Worm (Caenorhabditis elegans) whole organism, L3 larva: Measurements from ENCODE around the gene T01C8.2.
A peak's percentile ranks its signal among the peaks of the same experiment; 100 is the strongest.

Experiments used
- R02D3.7 ChIP-seq: fragments of 150-350 bp; optimal IDR thresholded peaks from 2 replicates; lab custom pipeline; 2014; ENCODE audit warnings: missing biosample characterization, missing genetic modification characterization
- ZK546.5 ChIP-seq: sonication (generic microtip); optimal IDR thresholded peaks from 2 replicates; lab custom pipeline; 2017; ENCODE audit warnings: missing biosample characterization, missing genetic modification characterization
- aly-2 ChIP-seq: fragments of 150-350 bp; optimal IDR thresholded peaks from 2 replicates; lab custom pipeline; 2014; ENCODE audit warnings: missing biosample characterization, missing genetic modification characterization
- ama-1 ChIP-seq: fragments of 150-350 bp; optimal IDR thresholded peaks from 2 replicates; lab custom pipeline; 2018
- ceh-16 ChIP-seq: sonication (generic microtip); optimal IDR thresholded peaks from 2 replicates; lab custom pipeline; 2017; ENCODE audit warnings: missing biosample characterization, missing genetic modification characterization
- ceh-28 ChIP-seq: fragments of 150-350 bp; optimal IDR thresholded peaks from 2 replicates; lab custom pipeline; 2014; ENCODE audit warnings: missing biosample characterization, missing genetic modification reagents, missing genetic modification characterization
- ceh-82 ChIP-seq: fragments of 150-350 bp; optimal IDR thresholded peaks from 2 replicates; lab custom pipeline; 2014; ENCODE audit warnings: missing biosample characterization, missing genetic modification characterization
- ceh-9 ChIP-seq: sonication (generic microtip); optimal IDR thresholded peaks from 2 replicates; lab custom pipeline; 2018; ENCODE audit warnings: missing biosample characterization, missing genetic modification characterization
- daf-12 ChIP-seq: fragments of 150-350 bp; optimal IDR thresholded peaks from 2 replicates; lab custom pipeline; 2014; ENCODE audit warnings: missing biosample characterization, missing genetic modification reagents, missing genetic modification characterization
- egl-27 ChIP-seq: sonication (generic microtip); optimal IDR thresholded peaks from 4 replicates; lab custom pipeline; 2017; ENCODE audit warnings: missing biosample characterization, missing genetic modification reagents, missing genetic modification characterization
- egl-5 ChIP-seq: fragments of 150-350 bp; optimal IDR thresholded peaks from 2 replicates; lab custom pipeline; 2017; ENCODE audit warnings: missing biosample characterization, missing genetic modification reagents, missing genetic modification characterization, inconsistent platforms
- elt-1 ChIP-seq: fragments of 150-350 bp; optimal IDR thresholded peaks from 2 replicates; lab custom pipeline; 2014; ENCODE audit warnings: missing biosample characterization, missing genetic modification characterization
- elt-2 ChIP-seq: sonication (generic microtip); optimal IDR thresholded peaks from 2 replicates; lab custom pipeline; 2016; ENCODE audit warnings: missing genetic modification reagents, mild to moderate bottlenecking, missing genetic modification characterization, missing compliant biosample characterization
- elt-3 ChIP-seq, 3 experiments: fragments of 150-350 bp in 1 of 3; sonication (generic microtip) in 2 of 3; optimal IDR thresholded peaks; 2 replicates in 2 of 3; 4 replicates in 1 of 3; lab custom pipeline; 2014 to 2017; ENCODE audit warnings: missing biosample characterization in 3 of 3, missing genetic modification characterization in 3 of 3
- eor-1 ChIP-seq, 2 experiments: fragments of 150-350 bp; optimal IDR thresholded peaks; 2 replicates each; lab custom pipeline; 2014 to 2018; ENCODE audit warnings: missing biosample characterization in 2 of 2, missing genetic modification characterization in 2 of 2
- fkh-10 ChIP-seq: sonication (generic microtip); optimal IDR thresholded peaks from 2 replicates; lab custom pipeline; 2017; ENCODE audit warnings: missing biosample characterization, missing genetic modification reagents, missing genetic modification characterization
- fkh-2 ChIP-seq: fragments of 150-350 bp; optimal IDR thresholded peaks from 2 replicates; lab custom pipeline; 2014; ENCODE audit warnings: missing biosample characterization, missing genetic modification reagents, missing genetic modification characterization
- fos-1 ChIP-seq: fragments of 150-350 bp; optimal IDR thresholded peaks from 2 replicates; lab custom pipeline; 2014; ENCODE audit warnings: missing biosample characterization, missing genetic modification characterization
- hmg-11 ChIP-seq: sonication (generic microtip); optimal IDR thresholded peaks from 2 replicates; lab custom pipeline; 2016; ENCODE audit warnings: missing genetic modification characterization, missing compliant biosample characterization
- jun-1 ChIP-seq: fragments of 150-350 bp; optimal IDR thresholded peaks from 2 replicates; lab custom pipeline; 2014; ENCODE audit warnings: missing biosample characterization, missing genetic modification reagents, missing genetic modification characterization
- lin-15B ChIP-seq: fragments of 150-350 bp; optimal IDR thresholded peaks from 2 replicates; lab custom pipeline; 2014; ENCODE audit warnings: missing biosample characterization, missing genetic modification characterization
- lin-39 ChIP-seq: fragments of 150-350 bp; optimal IDR thresholded peaks from 2 replicates; lab custom pipeline; 2018; ENCODE audit warnings: missing biosample characterization, missing genetic modification reagents, missing genetic modification characterization
- lsy-12 ChIP-seq: sonication (generic microtip); optimal IDR thresholded peaks from 2 replicates; lab custom pipeline; 2016; ENCODE audit warnings: mild to moderate bottlenecking, missing genetic modification characterization, missing compliant biosample characterization
- mdl-1 ChIP-seq: fragments of 150-350 bp; optimal IDR thresholded peaks from 2 replicates; lab custom pipeline; 2014; ENCODE audit warnings: missing biosample characterization, missing genetic modification characterization
- mml-1 ChIP-seq: fragments of 150-350 bp; sonication (generic microtip); optimal IDR thresholded peaks from 3 replicates; lab custom pipeline; 2014; ENCODE audit warnings: missing biosample characterization, missing genetic modification characterization
- nfya-1 ChIP-seq: sonication (generic microtip); optimal IDR thresholded peaks from 2 replicates; lab custom pipeline; 2017; ENCODE audit warnings: missing genetic modification characterization, mild to moderate bottlenecking, missing compliant biosample characterization, antibody characterized with exemption, moderate library complexity; ENCODE audit not compliant: insufficient read depth
- nhr-11 ChIP-seq: fragments of 150-350 bp; optimal IDR thresholded peaks from 2 replicates; lab custom pipeline; 2014; ENCODE audit warnings: missing biosample characterization, missing genetic modification characterization
- nhr-12 ChIP-seq: fragments of 150-350 bp; optimal IDR thresholded peaks from 2 replicates; lab custom pipeline; 2014; ENCODE audit warnings: missing biosample characterization, missing genetic modification characterization
- nhr-23 ChIP-seq: fragments of 150-350 bp; optimal IDR thresholded peaks from 2 replicates; lab custom pipeline; 2014; ENCODE audit warnings: missing biosample characterization, missing genetic modification reagents, missing genetic modification characterization
- nhr-237 ChIP-seq: fragments of 150-350 bp; optimal IDR thresholded peaks from 2 replicates; lab custom pipeline; 2014; ENCODE audit warnings: missing biosample characterization, missing genetic modification characterization
- nhr-25 ChIP-seq: sonication (generic microtip); optimal IDR thresholded peaks from 2 replicates; lab custom pipeline; 2017; ENCODE audit warnings: missing biosample characterization, missing genetic modification characterization
- nhr-28 ChIP-seq: fragments of 150-350 bp; optimal IDR thresholded peaks from 2 replicates; lab custom pipeline; 2014; ENCODE audit warnings: missing biosample characterization, missing genetic modification characterization
- nhr-43 ChIP-seq: sonication (generic microtip); optimal IDR thresholded peaks from 2 replicates; lab custom pipeline; 2016; ENCODE audit warnings: mild to moderate bottlenecking, missing genetic modification characterization, missing compliant biosample characterization; ENCODE audit not compliant: poor library complexity, severe bottlenecking
- nhr-67 ChIP-seq: fragments of 150-350 bp; optimal IDR thresholded peaks from 2 replicates; lab custom pipeline; 2014; ENCODE audit warnings: missing biosample characterization, missing genetic modification characterization
- nhr-76 ChIP-seq: fragments of 150-350 bp; sonication (generic microtip); optimal IDR thresholded peaks from 5 replicates; lab custom pipeline; 2014; ENCODE audit warnings: missing biosample characterization, missing genetic modification characterization
- nhr-77 ChIP-seq: fragments of 150-350 bp; optimal IDR thresholded peaks from 2 replicates; lab custom pipeline; 2014; ENCODE audit warnings: missing biosample characterization, missing genetic modification characterization
- pha-4 ChIP-seq: fragments of 150-350 bp; optimal IDR thresholded peaks from 2 replicates; lab custom pipeline; 2014; ENCODE audit warnings: missing biosample characterization, missing genetic modification reagents, missing genetic modification characterization
- pqm-1 ChIP-seq: fragments of 150-350 bp; optimal IDR thresholded peaks from 2 replicates; lab custom pipeline; 2017; ENCODE audit warnings: missing biosample characterization, missing genetic modification characterization, inconsistent platforms
- sea-2 ChIP-seq: fragments of 150-350 bp; sonication (generic microtip); optimal IDR thresholded peaks from 4 replicates; lab custom pipeline; 2014; ENCODE audit warnings: missing biosample characterization, missing genetic modification reagents, missing genetic modification characterization
- skn-1 ChIP-seq: fragments of 150-350 bp; optimal IDR thresholded peaks from 2 replicates; lab custom pipeline; 2014; ENCODE audit warnings: missing biosample characterization, missing genetic modification characterization
- snpc-4 ChIP-seq: fragments of 150-350 bp; optimal IDR thresholded peaks from 2 replicates; lab custom pipeline; 2014; ENCODE audit warnings: missing biosample characterization, missing genetic modification characterization
- tbx-2 ChIP-seq: sonication (generic microtip); optimal IDR thresholded peaks from 2 replicates; lab custom pipeline; 2016; ENCODE audit warnings: mild to moderate bottlenecking, missing genetic modification characterization, missing compliant biosample characterization
- unc-39 ChIP-seq: sonication (generic microtip); optimal IDR thresholded peaks from 4 replicates; lab custom pipeline; 2017; ENCODE audit warnings: missing biosample characterization, missing genetic modification characterization
- unc-62 ChIP-seq: fragments of 150-350 bp; sonication (generic microtip); optimal IDR thresholded peaks from 4 replicates; lab custom pipeline; 2014; ENCODE audit warnings: missing biosample characterization, missing genetic modification reagents, missing genetic modification characterization
- zag-1 ChIP-seq: fragments of 150-350 bp; optimal IDR thresholded peaks from 2 replicates; lab custom pipeline; 2014; ENCODE audit warnings: missing biosample characterization, missing genetic modification characterization
- ztf-11 ChIP-seq: fragments of 150-350 bp; optimal IDR thresholded peaks from 2 replicates; lab custom pipeline; 2014; ENCODE audit warnings: missing biosample characterization, missing genetic modification characterization
- ztf-4 ChIP-seq: fragments of 150-350 bp; optimal IDR thresholded peaks from 2 replicates; lab custom pipeline; 2014; ENCODE audit warnings: missing biosample characterization, missing genetic modification characterization

T01C8.2 gene

DNA sequence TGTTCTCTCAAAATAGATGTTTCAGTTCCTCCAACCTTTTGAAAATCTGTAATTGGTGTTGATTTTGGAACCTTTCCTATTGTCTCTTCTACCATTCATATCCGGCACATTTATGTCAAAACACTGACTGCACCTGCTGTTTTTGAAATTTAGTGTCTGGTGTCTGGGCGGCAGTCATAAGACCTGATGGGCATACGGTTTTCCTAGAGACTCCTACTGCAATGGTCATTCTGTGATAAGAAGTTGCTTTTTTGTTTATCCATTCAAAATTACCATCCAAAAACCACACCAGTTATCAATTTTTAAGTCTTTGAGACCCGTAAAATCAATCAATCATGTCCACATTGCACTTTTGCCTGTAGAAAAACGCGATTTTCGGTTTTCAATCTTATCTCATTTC, 12.4 kb downstream of the T01C8.2 start:
- peak; percentile 39 for TF ChIP-seq ama-1 (lab: Kevin White, UChicago)
- no peak for TF ChIP-seq ceh-28
- TF ChIP-seq fkh-10 (GFP tag; lab: Kevin White, UChicago): no peak
- peak; percentile 14 for TF ChIP-seq elt-2

DNA sequence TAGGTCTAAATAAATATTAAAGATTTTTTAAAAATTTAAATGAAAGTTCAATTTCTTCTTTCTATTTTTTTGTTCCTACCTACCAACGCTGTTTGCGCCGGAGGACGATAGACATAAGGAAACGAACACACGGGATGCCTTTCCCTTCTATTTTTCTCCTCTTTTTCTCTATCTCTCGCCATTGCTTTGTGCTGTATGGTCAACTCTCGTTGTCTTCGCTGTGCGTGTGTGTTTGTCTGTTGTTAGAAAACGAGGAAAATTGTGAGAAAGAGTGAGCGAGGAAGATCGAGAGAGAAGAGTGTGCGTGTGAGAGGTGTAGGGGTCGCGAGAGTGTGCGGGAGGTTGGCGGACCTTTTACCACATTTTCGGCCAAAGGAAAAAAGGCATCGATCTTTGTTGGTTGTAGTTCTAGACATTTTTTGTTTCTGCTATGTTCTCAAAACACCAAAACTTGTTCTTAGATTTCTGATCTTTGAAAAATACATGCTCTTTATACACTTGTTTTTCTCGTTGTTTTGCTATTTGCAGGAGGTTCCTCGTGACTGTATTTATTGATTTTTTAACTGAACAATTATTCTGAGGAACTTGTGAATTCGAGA, 12.9 kb downstream of the T01C8.2 start:
- no peak for TF ChIP-seq nhr-237 (tag; lab: Kevin White, UChicago)
- TF ChIP-seq unc-62 (GFP tag; lab: Kevin White, UChicago): no peak
- peak; percentile 25 for TF ChIP-seq nhr-43 (tag; lab: Kevin White, UChicago)
- TF ChIP-seq egl-27 (tag; lab: Kevin White, UChicago): no peak
- no peak for TF ChIP-seq nhr-28 (tag; lab: Kevin White, UChicago)
- TF ChIP-seq elt-3 (tag; optimal IDR thresholded peaks at IDR 0.05; lab: Kevin White, UChicago): no peak
- no peak for TF ChIP-seq skn-1 (tag; lab: Kevin White, UChicago)
- peak; percentile 88 for TF ChIP-seq pha-4 (tag; lab: Kevin White, UChicago)
- peak; percentile 28 for TF ChIP-seq pqm-1
- TF ChIP-seq snpc-4 (tag; lab: Kevin White, UChicago): peak; percentile 39
- no peak for TF ChIP-seq daf-12 (tag; lab: Kevin White, UChicago)
- TF ChIP-seq sea-2 (GFP tag; lab: Kevin White, UChicago): no peak
- no peak for TF ChIP-seq R02D3.7 (tag; lab: Kevin White, UChicago)
- no peak for TF ChIP-seq ceh-82 (tag; lab: Kevin White, UChicago)
- no peak for TF ChIP-seq ceh-28
- TF ChIP-seq nhr-67 (tag; lab: Kevin White, UChicago): no peak
- TF ChIP-seq elt-1 (tag; lab: Kevin White, UChicago): no peak
- peak; percentile 10 for TF ChIP-seq lsy-12 (tag; lab: Kevin White, UChicago)
- TF ChIP-seq ZK546.5 (tag; lab: Kevin White, UChicago): no peak
- TF ChIP-seq hmg-11: peak; percentile 89
- no peak for TF ChIP-seq ztf-11 (tag; lab: Kevin White, UChicago)
- no peak for TF ChIP-seq ztf-4
- no peak for TF ChIP-seq nhr-12
- TF ChIP-seq fos-1 (tag; lab: Kevin White, UChicago): no peak
- no peak for TF ChIP-seq mml-1 (tag; lab: Kevin White, UChicago)
- TF ChIP-seq nfya-1 (tag; lab: Kevin White, UChicago): peak; percentile 79
- TF ChIP-seq nhr-76: no peak
- TF ChIP-seq elt-2: peak; percentile 1
- TF ChIP-seq fkh-2 (tag; lab: Kevin White, UChicago): no peak
- peak; percentile 84 for TF ChIP-seq ama-1 (lab: Kevin White, UChicago)
- peak; percentile 76 for TF ChIP-seq lin-39 (tag; lab: Kevin White, UChicago)
- no peak for TF ChIP-seq nhr-11 (tag; lab: Kevin White, UChicago)
- TF ChIP-seq mdl-1: no peak
- TF ChIP-seq zag-1: no peak
- TF ChIP-seq eor-1 (tag; optimal IDR thresholded peaks at IDR 0.05; lab: Kevin White, UChicago): no peak
- TF ChIP-seq nhr-25 (tag; lab: Kevin White, UChicago): peak; percentile 58
- peak; percentile 22 for TF ChIP-seq lin-15B (tag; lab: Kevin White, UChicago)
- no peak for TF ChIP-seq ceh-9 (tag; lab: Kevin White, UChicago)
- TF ChIP-seq aly-2 (tag; lab: Kevin White, UChicago): no peak
- no peak for TF ChIP-seq jun-1 (tag; lab: Kevin White, UChicago)
- TF ChIP-seq egl-5 (tag; lab: Kevin White, UChicago): no peak
- no peak for TF ChIP-seq unc-39
- no peak for TF ChIP-seq nhr-77 (tag; lab: Kevin White, UChicago)
- TF ChIP-seq ceh-16 (tag; lab: Kevin White, UChicago): no peak
- TF ChIP-seq tbx-2: no peak
- TF ChIP-seq nhr-23 (tag; lab: Kevin White, UChicago): peak; percentile 13
- peak; percentile 30 for TF ChIP-seq fkh-10 (GFP tag; lab: Kevin White, UChicago)
